Worm (Caenorhabditis elegans): ENCODE data around the gene scl-23.

ce11 chrIV:76070-76469 is 13.8 kb downstream of the scl-23 start, which contains the start of gene T05C7.8:
- no peak for TF ChIP-seq hmg-1.2 (GFP tag; IDR thresholded peaks at IDR 0.05)
- TF ChIP-seq hlh-26 (GFP tag; conservative IDR thresholded peaks at IDR 0.05): no peak
- TF ChIP-seq lin-54 (GFP tag; optimal IDR thresholded peaks at IDR 0.05): no peak
- no peak for TF ChIP-seq lin-26 (GFP tag; IDR thresholded peaks at IDR 0.05)
- TF ChIP-seq unc-62 (GFP tag; optimal IDR thresholded peaks at IDR 0.05): no peak
- no peak for TF ChIP-seq zfh-2 (GFP tag; conservative IDR thresholded peaks at IDR 0.05)
